Worm (Caenorhabditis elegans) whole organism, mixed stage, embryonic: ENCODE results near the gene C18F10.7.

Experiments used
- blmp-1 ChIP-seq: fragments of 150-350 bp; optimal IDR thresholded peaks from 2 replicates; lab custom pipeline; 2014; ENCODE audit warnings: missing biosample characterization, missing genetic modification characterization
- cnd-1 ChIP-seq: fragments of 200-800 bp; sonication (Bioruptor generic); optimal IDR thresholded peaks from 2 replicates; lab custom pipeline; 2018; ENCODE audit warnings: mild to moderate bottlenecking, missing genetic modification characterization, missing compliant biosample characterization
- elt-3 ChIP-seq: fragments of 150-350 bp; optimal IDR thresholded peaks from 2 replicates; lab custom pipeline; 2014; ENCODE audit warnings: missing biosample characterization, missing genetic modification characterization
- flh-1 ChIP-seq: fragments of 200-800 bp; sonication (Bioruptor generic); optimal IDR thresholded peaks from 2 replicates; lab custom pipeline; 2018; ENCODE audit warnings: mild to moderate bottlenecking, missing genetic modification characterization, moderate library complexity, missing compliant biosample characterization
- lin-13 ChIP-seq: fragments of 150-350 bp; optimal IDR thresholded peaks from 2 replicates; lab custom pipeline; 2014; ENCODE audit warnings: missing biosample characterization, missing genetic modification characterization
- nhr-12 ChIP-seq: fragments of 150-350 bp; optimal IDR thresholded peaks from 2 replicates; lab custom pipeline; 2014; ENCODE audit warnings: missing biosample characterization, missing genetic modification characterization
- nhr-237 ChIP-seq: fragments of 150-350 bp; optimal IDR thresholded peaks from 2 replicates; lab custom pipeline; 2014; ENCODE audit warnings: missing biosample characterization, missing genetic modification characterization
- nhr-28 ChIP-seq: fragments of 150-350 bp; optimal IDR thresholded peaks from 2 replicates; lab custom pipeline; 2014; ENCODE audit warnings: missing biosample characterization, missing genetic modification characterization
- pha-4 ChIP-seq: fragments of 150-350 bp; optimal IDR thresholded peaks from 2 replicates; lab custom pipeline; 2018; ENCODE audit warnings: missing biosample characterization, missing genetic modification reagents, missing genetic modification characterization
- snpc-4 ChIP-seq: fragments of 150-350 bp; optimal IDR thresholded peaks from 2 replicates; lab custom pipeline; 2014; ENCODE audit warnings: missing biosample characterization, missing genetic modification characterization
- unc-120 ChIP-seq: sonication (generic microtip); optimal IDR thresholded peaks from 2 replicates; lab custom pipeline; 2017; ENCODE audit warnings: missing genetic modification characterization, missing compliant biosample characterization; ENCODE audit not compliant: poor library complexity, severe bottlenecking
- unc-62 ChIP-seq: fragments of 150-350 bp; optimal IDR thresholded peaks from 2 replicates; lab custom pipeline; 2014; ENCODE audit warnings: missing biosample characterization, missing genetic modification reagents, missing genetic modification characterization
- ztf-11 ChIP-seq: fragments of 150-350 bp; optimal IDR thresholded peaks from 2 replicates; lab custom pipeline; 2014; ENCODE audit warnings: missing biosample characterization, missing genetic modification characterization

ce11 chrIII:6245728-6246127, 32.4 kb downstream of the C18F10.7 start, which contains the start of gene bcas-2:
- TF ChIP-seq blmp-1 (tag; lab: Kevin White, UChicago) (no peak), ztf-11 (tag; lab: Kevin White, UChicago) (no peak), cnd-1 (tag; lab: Kevin White, UChicago) (no peak), nhr-28 (tag; lab: Kevin White, UChicago) (no peak), snpc-4 (no peak), elt-3 (tag; lab: Kevin White, UChicago) (no peak), flh-1 (GFP tag; lab: Kevin White, UChicago) (no peak), nhr-237 (tag; lab: Kevin White, UChicago) (no peak), lin-13 (no peak), unc-62 (GFP tag; lab: Kevin White, UChicago) (no peak), pha-4 (tag; lab: Kevin White, UChicago) (no peak), unc-120 (tag; lab: Kevin White, UChicago) (no peak), nhr-12 (tag; lab: Kevin White, UChicago) (no peak)
